Fruit fly (Drosophila melanogaster) whole organism, embryonic: ENCODE measurements around the gene CG34244.

ENCODE experiments used
- B-H1 ChIP-seq: fragments of 200-800 bp; sonication (Bioruptor generic); IDR thresholded peaks from 3 replicates; pipeline ENCODE4 v1.3.6; 2022; ENCODE audit warnings: missing biosample characterization, missing genetic modification characterization
- BEAF-32 ChIP-seq: fragments of 200-800 bp; sonication (Bioruptor generic); optimal IDR thresholded peaks from 3 replicates; lab custom pipeline; 2017; ENCODE audit warnings: missing biosample characterization, missing genetic modification characterization, mild to moderate bottlenecking, moderate library complexity, missing genetic modification reagents
- Bdp1 ChIP-seq: fragments of 200-800 bp; sonication (Bioruptor generic); optimal IDR thresholded peaks from 3 replicates; lab custom pipeline; 2016; ENCODE audit warnings: missing biosample characterization, missing genetic modification characterization
- C15 ChIP-seq: fragments of 200-800 bp; sonication (Bioruptor generic); IDR thresholded peaks from 3 replicates; pipeline ENCODE4 v1.3.6; 2022; ENCODE audit warnings: missing biosample characterization, missing genetic modification characterization
- CG11247 ChIP-seq: fragments of 200-800 bp; sonication (Bioruptor generic); IDR thresholded peaks from 2 replicates; pipeline ENCODE4 v1.3.6; 2022; ENCODE audit warnings: missing biosample characterization, missing genetic modification characterization
- CG1529 ChIP-seq: fragments of 200-800 bp; sonication (Bioruptor generic); optimal IDR thresholded peaks from 3 replicates; lab custom pipeline; 2018; ENCODE audit warnings: missing biosample characterization, missing genetic modification characterization
- CG1602 ChIP-seq: fragments of 200-800 bp; sonication (Bioruptor generic); optimal IDR thresholded peaks from 3 replicates; lab custom pipeline; 2016; ENCODE audit warnings: missing biosample characterization, missing genetic modification characterization
- CG1792 ChIP-seq: fragments of 200-800 bp; sonication (Bioruptor generic); optimal IDR thresholded peaks from 2 replicates; lab custom pipeline; 2016; ENCODE audit warnings: missing biosample characterization, missing genetic modification characterization
- CG18619 ChIP-seq: fragments of 200-800 bp; sonication (Bioruptor generic); optimal IDR thresholded peaks from 3 replicates; lab custom pipeline; 2017; ENCODE audit warnings: missing biosample characterization, mild to moderate bottlenecking, missing genetic modification characterization
- CG30431 ChIP-seq: fragments of 200-800 bp; sonication (Bioruptor generic); optimal IDR thresholded peaks from 2 replicates; lab custom pipeline; 2017; ENCODE audit warnings: missing biosample characterization, missing genetic modification characterization
- CG34224 ChIP-seq: fragments of 200-800 bp; sonication (Bioruptor generic); IDR thresholded peaks from 3 replicates; pipeline ENCODE4 v1.3.6; 2022; ENCODE audit warnings: missing biosample characterization, missing genetic modification characterization; ENCODE audit not compliant: partially characterized antibody
- CG4404 ChIP-seq: fragments of 200-800 bp; sonication (Bioruptor generic); IDR thresholded peaks from 2 replicates; pipeline ENCODE4 v1.3.6; 2022; ENCODE audit warnings: missing biosample characterization, missing genetic modification characterization
- CG6683 ChIP-seq: fragments of 200-800 bp; sonication (Bioruptor generic); optimal IDR thresholded peaks from 2 replicates; lab custom pipeline; 2017; ENCODE audit warnings: missing biosample characterization, mild to moderate bottlenecking, missing genetic modification characterization, missing genetic modification reagents
- CG7556 ChIP-seq: fragments of 200-800 bp; sonication (Bioruptor generic); optimal IDR thresholded peaks from 2 replicates; lab custom pipeline; 2017; ENCODE audit warnings: missing biosample characterization, mild to moderate bottlenecking, missing genetic modification characterization
- CG7928 ChIP-seq: fragments of 200-800 bp; sonication (Bioruptor generic); optimal IDR thresholded peaks from 2 replicates; lab custom pipeline; 2017; ENCODE audit warnings: missing biosample characterization, mild to moderate bottlenecking, missing genetic modification characterization
- CG7987 ChIP-seq: fragments of 200-800 bp; sonication (Bioruptor generic); optimal IDR thresholded peaks from 2 replicates; lab custom pipeline; 2018; ENCODE audit warnings: missing biosample characterization, mild to moderate bottlenecking, missing genetic modification characterization, moderate library complexity
- CG8281 ChIP-seq: fragments of 200-800 bp; sonication (Bioruptor generic); optimal IDR thresholded peaks from 2 replicates; lab custom pipeline; 2018; ENCODE audit warnings: missing biosample characterization, mild to moderate bottlenecking, missing genetic modification characterization, moderate library complexity
- CG8944 ChIP-seq: fragments of 200-800 bp; sonication (Bioruptor generic); optimal IDR thresholded peaks from 3 replicates; lab custom pipeline; 2016; ENCODE audit warnings: missing biosample characterization, missing genetic modification characterization
- CG9215 ChIP-seq: fragments of 200-800 bp; sonication (Bioruptor generic); IDR thresholded peaks from 2 replicates; pipeline ENCODE4 v1.3.6; 2022; ENCODE audit warnings: missing biosample characterization, missing genetic modification characterization
- CG9797 ChIP-seq: fragments of 200-800 bp; sonication (Bioruptor generic); optimal IDR thresholded peaks from 3 replicates; lab custom pipeline; 2018; ENCODE audit warnings: missing biosample characterization, mild to moderate bottlenecking, missing genetic modification characterization
- Deaf1 ChIP-seq: fragments of 200-800 bp; optimal IDR thresholded peaks from 3 replicates; lab custom pipeline; 2019; ENCODE audit warnings: missing biosample characterization, mild to moderate bottlenecking, missing genetic modification characterization, moderate library complexity
- Ets97D ChIP-seq: fragments of 200-800 bp; sonication (Bioruptor generic); optimal IDR thresholded peaks from 3 replicates; lab custom pipeline; 2016; ENCODE audit warnings: missing biosample characterization, missing genetic modification characterization
- Fer2 ChIP-seq: fragments of 200-800 bp; sonication (Bioruptor generic); optimal IDR thresholded peaks from 2 replicates; lab custom pipeline; 2018; ENCODE audit warnings: missing biosample characterization, mild to moderate bottlenecking, missing genetic modification characterization, moderate library complexity
- Gsc ChIP-seq: fragments of 200-800 bp; sonication (Bioruptor generic); IDR thresholded peaks from 2 replicates; pipeline ENCODE4 v1.3.6; 2022; ENCODE audit warnings: missing biosample characterization, missing genetic modification characterization
- Gug ChIP-seq: fragments of 200-800 bp; sonication (Bioruptor generic); IDR thresholded peaks from 4 replicates; pipeline ENCODE4 v1.3.6; 2022; ENCODE audit warnings: missing biosample characterization, missing genetic modification characterization
- HHEX ChIP-seq: fragments of 200-800 bp; sonication (Bioruptor generic); optimal IDR thresholded peaks from 3 replicates; lab custom pipeline; 2017; ENCODE audit warnings: missing biosample characterization, mild to moderate bottlenecking, missing genetic modification characterization, missing genetic modification reagents
- HLH4C ChIP-seq: fragments of 200-800 bp; sonication (Bioruptor generic); IDR thresholded peaks from 3 replicates; pipeline ENCODE4 v1.3.6; 2022; ENCODE audit warnings: missing biosample characterization, missing genetic modification characterization; ENCODE audit not compliant: partially characterized antibody
- HLHmδ ChIP-seq: fragments of 200-800 bp; sonication (Bioruptor generic); optimal IDR thresholded peaks from 2 replicates; lab custom pipeline; 2018; ENCODE audit warnings: missing biosample characterization, mild to moderate bottlenecking, missing genetic modification characterization, moderate library complexity
- Hand ChIP-seq: fragments of 200-800 bp; sonication (Bioruptor generic); optimal IDR thresholded peaks from 2 replicates; lab custom pipeline; 2017; ENCODE audit warnings: mild to moderate bottlenecking, missing biosample characterization, missing genetic modification reagents, missing genetic modification characterization
- Hsf ChIP-seq: fragments of 200-800 bp; sonication (Bioruptor generic); optimal IDR thresholded peaks from 3 replicates; lab custom pipeline; 2016; ENCODE audit warnings: missing biosample characterization, missing genetic modification characterization
- Med ChIP-seq: fragments of 200-800 bp; sonication (Bioruptor generic); peaks from one replicate; lab custom pipeline; 2016; ENCODE audit warnings: missing biosample characterization, missing genetic modification characterization, mild to moderate bottlenecking, inconsistent platforms, moderate library complexity
- PHDP ChIP-seq: fragments of 200-800 bp; sonication (Bioruptor generic); optimal IDR thresholded peaks from 3 replicates; lab custom pipeline; 2018; ENCODE audit warnings: missing biosample characterization, mild to moderate bottlenecking, missing genetic modification characterization, moderate library complexity
- Rx ChIP-seq: fragments of 200-800 bp; sonication (Bioruptor generic); IDR thresholded peaks from 2 replicates; pipeline ENCODE4 v1.3.6; 2022; ENCODE audit warnings: missing biosample characterization, missing genetic modification characterization
- Spps ChIP-seq: fragments of 200-800 bp; sonication (Bioruptor generic); optimal IDR thresholded peaks from 2 replicates; lab custom pipeline; 2018; ENCODE audit warnings: missing biosample characterization, mild to moderate bottlenecking, missing genetic modification characterization
- Ssrp ChIP-seq: fragments of 200-800 bp; sonication (Bioruptor generic); optimal IDR thresholded peaks from 2 replicates; lab custom pipeline; 2018; ENCODE audit warnings: missing biosample characterization, mild to moderate bottlenecking, missing genetic modification characterization, moderate library complexity
- Tbp ChIP-seq: fragments of >200 bp; optimal IDR thresholded peaks from 2 replicates; lab custom pipeline; 2018; ENCODE audit warnings: missing biosample characterization, missing genetic modification characterization
- YL-1 ChIP-seq: fragments of 200-800 bp; sonication (Bioruptor generic); optimal IDR thresholded peaks from 3 replicates; lab custom pipeline; 2017; ENCODE audit warnings: missing biosample characterization, mild to moderate bottlenecking, missing genetic modification characterization
- ato ChIP-seq: fragments of 200-800 bp; sonication (Bioruptor generic); IDR thresholded peaks from 2 replicates; pipeline ENCODE4 v1.3.6; 2022; ENCODE audit warnings: missing biosample characterization, missing genetic modification characterization; ENCODE audit not compliant: partially characterized antibody
- bowl ChIP-seq: fragments of 200-800 bp; sonication (Bioruptor generic); IDR thresholded peaks from 2 replicates; pipeline ENCODE4 v1.3.6; 2022; ENCODE audit warnings: missing biosample characterization, missing genetic modification characterization
- crol ChIP-seq: fragments of 200-800 bp; sonication (Bioruptor generic); IDR thresholded peaks from 2 replicates; pipeline ENCODE4 v1.3.6; 2022; ENCODE audit warnings: missing biosample characterization, missing genetic modification characterization
- disco-r ChIP-seq: fragments of 200-800 bp; sonication (Bioruptor generic); optimal IDR thresholded peaks from 2 replicates; lab custom pipeline; 2016; ENCODE audit warnings: missing biosample characterization, missing genetic modification characterization
- exex ChIP-seq: fragments of 200-800 bp; sonication (Bioruptor generic); optimal IDR thresholded peaks from 4 replicates; lab custom pipeline; 2018; ENCODE audit warnings: missing biosample characterization, mild to moderate bottlenecking, missing genetic modification characterization, moderate library complexity
- mam ChIP-seq: fragments of 200-800 bp; sonication (Bioruptor generic); optimal IDR thresholded peaks from 3 replicates; lab custom pipeline; 2016; ENCODE audit warnings: missing biosample characterization, missing genetic modification characterization
- p53 ChIP-seq: fragments of 200-800 bp; sonication (Bioruptor generic); optimal IDR thresholded peaks from 2 replicates; lab custom pipeline; 2016; ENCODE audit warnings: missing biosample characterization, missing genetic modification characterization
- sima ChIP-seq: fragments of 200-800 bp; sonication (Bioruptor generic); optimal IDR thresholded peaks from 2 replicates; lab custom pipeline; 2016; ENCODE audit warnings: missing biosample characterization, missing genetic modification characterization
- slp2 ChIP-seq: fragments of 200-800 bp; sonication (Bioruptor generic); optimal IDR thresholded peaks from 2 replicates; lab custom pipeline; 2016; ENCODE audit warnings: missing biosample characterization, missing genetic modification characterization
- sna ChIP-seq: fragments of 200-800 bp; sonication (Bioruptor generic); IDR thresholded peaks from 2 replicates; pipeline ENCODE4 v1.3.6; 2022; ENCODE audit warnings: missing biosample characterization, missing genetic modification characterization; ENCODE audit not compliant: partially characterized antibody
- tup ChIP-seq: fragments of 200-800 bp; sonication (Bioruptor generic); optimal IDR thresholded peaks from 2 replicates; lab custom pipeline; 2016; ENCODE audit warnings: missing biosample characterization, mild to moderate bottlenecking, missing genetic modification characterization, moderate library complexity
- zfh1 ChIP-seq: fragments of 200-800 bp; sonication (Bioruptor generic); IDR thresholded peaks from 3 replicates; pipeline ENCODE4 v1.3.6; 2022; ENCODE audit warnings: missing biosample characterization, missing genetic modification characterization

CG34244 gene

dm6 chr3L:14274088-14275058 lies 38.6 kb upstream of the CG34244 start, which contains the start of gene fz (continued):
- TF ChIP-seq CG7928 (no peak), PHDP (tag; lab: Kevin White, UChicago) (peak; percentile 49), Ssrp (tag; lab: Kevin White, UChicago) (no peak), Ets97D (GFP tag; lab: Kevin White, UChicago) (no peak), tup (GFP tag; lab: Kevin White, UChicago) (no peak), disco-r (GFP tag; lab: Kevin White, UChicago) (no peak), Spps (tag; lab: Kevin White, UChicago) (no peak), Rx (no peak), Hand (GFP tag; lab: Kevin White, UChicago) (no peak), BEAF-32 (GFP tag; lab: Kevin White, UChicago) (no peak), crol (GFP tag; lab: Robert Waterston, UW) (peak; percentile 38; the same call in 1 of the 2 replicates), Bdp1 (GFP tag; lab: Kevin White, UChicago) (no peak), Fer2 (no peak), CG30431 (no peak), Gug (GFP tag; lab: Robert Waterston, UW) (no peak; the same call in 3 of the 4 replicates), sima (GFP tag; lab: Kevin White, UChicago) (no peak), CG4404 (GFP tag; lab: Robert Waterston, UW) (no peak), Tbp (peak; percentile 48), CG8944 (GFP tag; lab: Kevin White, UChicago) (no peak), CG9797 (GFP tag; lab: Kevin White, UChicago) (no peak), CG7987 (GFP tag; lab: Kevin White, UChicago) (peak; percentile 10), C15 (GFP tag; lab: Robert Waterston, UW) (no peak), sna (GFP tag; lab: Robert Waterston, UW) (no peak; the same call in none of the 2 replicates), Gsc (GFP tag; lab: Robert Waterston, UW) (no peak), B-H1 (no peak), Deaf1 (tag; lab: Kevin White, UChicago) (no peak), zfh1 (GFP tag; lab: Robert Waterston, UW) (no peak), slp2 (GFP tag; lab: Kevin White, UChicago) (no peak), CG1602 (GFP tag; lab: Kevin White, UChicago) (no peak), CG9215 (no peak), CG11247 (GFP tag; lab: Robert Waterston, UW) (no peak), CG1529 (no peak), HHEX (GFP tag; lab: Kevin White, UChicago) (no peak), p53 (GFP tag; lab: Kevin White, UChicago) (no peak), mam (no peak), CG6683 (no peak), CG1792 (GFP tag; lab: Kevin White, UChicago) (no peak), bowl (GFP tag; lab: Robert Waterston, UW) (no peak), ato (GFP tag; lab: Robert Waterston, UW) (peak; percentile 50; the same call in 1 of the 2 replicates), CG7556 (GFP tag; lab: Kevin White, UChicago) (peak; percentile 10), Hsf (no peak), exex (no peak), CG18619 (GFP tag; lab: Kevin White, UChicago) (no peak), Med (GFP tag; lab: Kevin White, UChicago) (peak; percentile 87), CG8281 (tag; lab: Kevin White, UChicago) (peak; percentile 30), YL-1 (no peak), CG34224 (GFP tag; lab: Robert Waterston, UW) (peak; percentile 81), HLH4C (peak; percentile 44; the same call in 2 of the 3 replicates), HLHmδ (peak; percentile 22)
